Worm (Caenorhabditis elegans) whole organism, early embryonic: ENCODE data around the gene ran-2.

Experiments
- flt-1 ChIP-seq: fragments of 200-800 bp; sonication (Bioruptor generic); IDR thresholded peaks from 2 replicates; pipeline ENCODE4 v1.3.6; 2022; ENCODE audit warnings: missing genetic modification characterization, missing compliant biosample characterization
- hmg-4 ChIP-seq: fragments of 200-800 bp; sonication (Bioruptor generic); optimal IDR thresholded peaks from 2 replicates; lab custom pipeline; 2018; ENCODE audit warnings: mild to moderate bottlenecking, missing genetic modification characterization, missing compliant biosample characterization

DNA sequence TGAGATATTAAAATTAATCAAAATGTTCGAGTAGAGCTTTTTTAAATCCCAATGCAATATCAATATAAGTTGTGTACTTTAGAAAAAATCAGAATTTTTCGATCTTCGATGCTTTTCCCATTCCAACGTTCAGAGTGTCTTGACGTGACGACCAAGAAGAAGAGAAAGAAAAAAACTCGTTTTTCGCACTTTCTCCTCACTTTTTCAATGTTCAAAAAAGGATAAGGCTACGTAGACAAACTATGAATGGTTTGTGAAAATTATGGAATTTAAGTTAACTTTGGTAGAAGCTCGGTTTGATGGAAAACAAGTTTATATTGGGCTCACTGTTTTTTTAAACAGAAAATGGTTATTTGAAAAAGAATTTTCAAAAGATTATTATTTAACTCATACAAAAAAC, 14.3 kb downstream of the ran-2 start:
- no peak for TF ChIP-seq hmg-4 (GFP tag; lab: Kevin White, UChicago)
- TF ChIP-seq flt-1 = no peak
